Worm (Caenorhabditis elegans) whole organism, midembryonic: Measurements from ENCODE around the gene Y45G5AM.3.

Experiments used
- T22C8.4 ChIP-seq: fragments of 200-800 bp; sonication (Bioruptor generic); IDR thresholded peaks from 2 replicates; pipeline ENCODE4 v1.3.6; 2022; ENCODE audit warnings: missing genetic modification characterization, missing compliant biosample characterization
- cog-1 ChIP-seq: sonication (generic microtip); optimal IDR thresholded peaks from 2 replicates; lab custom pipeline; 2016; ENCODE audit warnings: missing genetic modification characterization, missing compliant biosample characterization
- flt-1 ChIP-seq: fragments of 200-800 bp; sonication (Bioruptor generic); IDR thresholded peaks from 2 replicates; pipeline ENCODE4 v1.3.6; 2022; ENCODE audit warnings: missing genetic modification characterization, missing compliant biosample characterization
- klf-2 ChIP-seq: fragments of 200-800 bp; sonication (Bioruptor generic); conservative IDR thresholded peaks from 2 replicates; pipeline ENCODE4 v1.3.6; 2022; ENCODE audit warnings: missing genetic modification reagents, missing genetic modification characterization, missing compliant biosample characterization
- med-1 ChIP-seq: sonication (generic microtip); optimal IDR thresholded peaks from 2 replicates; lab custom pipeline; 2017; ENCODE audit warnings: missing genetic modification characterization, mild to moderate bottlenecking, missing compliant biosample characterization, antibody characterized with exemption, missing genetic modification reagents; ENCODE audit not compliant: insufficient read depth
- ref-1 ChIP-seq: fragments of 200-800 bp; sonication (Bioruptor generic); conservative IDR thresholded peaks from 2 replicates; pipeline ENCODE4 v1.3.6; 2022; ENCODE audit warnings: missing genetic modification reagents, missing genetic modification characterization, missing compliant biosample characterization
- tab-1 ChIP-seq: fragments of 200-800 bp; sonication (Bioruptor generic); IDR thresholded peaks from 2 replicates; pipeline ENCODE4 v1.3.6; 2022; ENCODE audit warnings: missing genetic modification characterization, missing compliant biosample characterization
- ztf-23 ChIP-seq: fragments of 200-800 bp; sonication (Bioruptor generic); IDR thresholded peaks from 2 replicates; pipeline ENCODE4 v1.3.6; 2022; ENCODE audit warnings: missing genetic modification reagents, missing genetic modification characterization, missing compliant biosample characterization
- ztf-29 ChIP-seq: fragments of 200-800 bp; sonication (Bioruptor generic); IDR thresholded peaks from 2 replicates; pipeline ENCODE4 v1.3.6; 2022; ENCODE audit warnings: missing genetic modification reagents, missing genetic modification characterization, missing compliant biosample characterization

DNA sequence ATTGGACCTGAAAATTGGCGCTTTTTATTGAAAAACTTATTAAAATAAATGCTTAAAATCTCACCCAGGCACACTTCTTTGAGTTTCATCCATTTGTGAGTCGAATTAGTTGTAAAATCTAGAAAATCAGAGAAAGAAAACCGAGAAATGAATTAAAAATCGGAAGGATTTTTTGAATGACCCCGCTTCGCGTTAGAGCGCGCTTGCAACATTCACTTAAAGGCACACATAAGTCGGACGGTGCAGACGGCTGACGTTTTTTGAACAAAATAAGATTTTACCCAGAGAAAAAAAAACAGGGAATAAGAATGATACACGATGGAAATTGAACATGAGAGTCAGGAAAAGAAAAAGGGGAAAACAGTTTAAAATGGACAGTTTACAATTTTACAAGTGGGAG is 5.3 kb downstream of the Y45G5AM.3 start:
- TF ChIP-seq klf-2 (GFP tag; lab: Robert Waterston, UW) (no peak), ztf-29 (GFP tag; lab: Robert Waterston, UW) (no peak), ztf-23 (GFP tag; lab: Robert Waterston, UW) (no peak), flt-1 (GFP tag; lab: Robert Waterston, UW) (no peak), med-1 (GFP tag; lab: Kevin White, UChicago) (no peak), tab-1 (GFP tag; lab: Robert Waterston, UW) (no peak), cog-1 (no peak), T22C8.4 (GFP tag; lab: Robert Waterston, UW) (no peak), ref-1 (GFP tag; lab: Robert Waterston, UW) (no peak)
